Worm (Caenorhabditis elegans): Measurements from ENCODE around the gene F45D3.1.

DNA sequence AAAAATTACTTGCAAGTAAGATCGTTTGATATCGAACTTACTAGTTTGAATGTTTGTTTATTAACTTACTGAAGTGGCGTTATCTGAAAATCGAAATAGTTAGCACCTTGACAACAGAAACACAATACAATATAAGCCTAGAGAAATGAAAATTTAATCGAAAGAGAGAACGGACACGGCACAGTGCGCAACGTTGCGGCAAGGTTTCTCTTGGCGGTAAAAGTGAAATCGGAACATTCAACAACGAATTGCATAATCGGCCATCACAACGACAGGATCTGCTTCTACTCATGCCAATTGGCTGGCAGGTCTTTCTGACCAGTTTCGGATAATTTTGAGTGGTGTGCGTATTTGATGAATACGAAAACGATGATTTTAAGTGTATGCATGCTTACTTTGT lies 1.3 kb upstream of the F45D3.1 start, which contains the start of gene dyf-4:
- no peak for TF ChIP-seq snpc-1.3 (tag; optimal IDR thresholded peaks at IDR 0.05; ENCODE audit: insufficient read depth)
- no peak for TF ChIP-seq dpl-1 (GFP tag; optimal IDR thresholded peaks at IDR 0.05)

Measured in whole organism, young adult.